Fruit fly (Drosophila melanogaster): Measurements from ENCODE around the gene Vps15.

Gene Vps15

DNA sequence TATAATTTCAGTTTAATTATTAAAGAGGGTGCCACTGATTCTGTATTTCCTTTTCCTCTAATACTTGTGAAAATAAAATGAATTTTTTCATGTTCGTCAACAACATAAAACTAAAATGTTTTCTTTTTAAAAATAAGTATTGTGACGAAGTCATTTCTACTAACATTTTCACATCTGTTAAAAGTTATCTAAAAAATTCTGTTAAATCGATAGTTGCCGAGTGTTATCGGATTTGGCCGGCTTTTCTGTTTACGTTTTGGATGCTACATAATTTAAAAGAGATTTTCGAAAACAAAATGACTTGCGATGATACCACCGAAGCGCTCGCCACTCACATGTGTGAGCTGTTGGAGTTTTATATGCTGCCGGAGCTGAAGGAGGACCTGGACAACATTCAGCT, 9.1 kb upstream of the Vps15 start, which contains the start of gene CG16734:
CG16734 (plus strand) TSS at position 255 of the 400 bp plus-strand sequence.
- no peak for TF ChIP-seq jim (GFP tag; optimal IDR thresholded peaks at IDR 0.05)
- no peak for TF ChIP-seq Hr78 (GFP tag; optimal IDR thresholded peaks at IDR 0.05)
- TF ChIP-seq foxo (GFP tag; optimal IDR thresholded peaks at IDR 0.05): no peak
- no peak for TF ChIP-seq sage (GFP tag; optimal IDR thresholded peaks at IDR 0.05)
- TF ChIP-seq CrebA (GFP tag; optimal IDR thresholded peaks at IDR 0.05; ENCODE audit: borderline replicate concordance): no peak
- TF ChIP-seq GATAd (GFP tag; optimal IDR thresholded peaks at IDR 0.05): no peak
- no peak for TF ChIP-seq br (GFP tag; optimal IDR thresholded peaks at IDR 0.05)
- TF ChIP-seq Myc (optimal IDR thresholded peaks at IDR 0.05): no peak
- TF ChIP-seq ey (GFP tag; optimal IDR thresholded peaks at IDR 0.05): no peak
- no peak for TF ChIP-seq pan (optimal IDR thresholded peaks at IDR 0.05)
- TF ChIP-seq Hr83 (GFP tag; optimal IDR thresholded peaks at IDR 0.05; ENCODE audit: poor library complexity, severe bottlenecking): no peak
- TF ChIP-seq Dfd (GFP tag; optimal IDR thresholded peaks at IDR 0.05): no peak
- no peak for TF ChIP-seq Abd-B (GFP tag; optimal IDR thresholded peaks at IDR 0.05)
- no peak for TF ChIP-seq woc (GFP tag; optimal IDR thresholded peaks at IDR 0.05)

- TF ChIP-seq CG32264 (GFP tag; optimal IDR thresholded peaks at IDR 0.05): no peak
- TF ChIP-seq foxo (GFP tag; optimal IDR thresholded peaks at IDR 0.05): no peak
- no peak for TF ChIP-seq sage (GFP tag; optimal IDR thresholded peaks at IDR 0.05)
- TF ChIP-seq h (GFP tag; optimal IDR thresholded peaks at IDR 0.05): no peak
- no peak for TF ChIP-seq lola (GFP tag; optimal IDR thresholded peaks at IDR 0.05)
- TF ChIP-seq Rel (GFP tag; optimal IDR thresholded peaks at IDR 0.05): no peak
- TF ChIP-seq Rel (tag; optimal IDR thresholded peaks at IDR 0.05): peak; percentile 40
- no peak for TF ChIP-seq sv (GFP tag; optimal IDR thresholded peaks at IDR 0.05)
- no peak for TF ChIP-seq psq (GFP tag; optimal IDR thresholded peaks at IDR 0.05)
- TF ChIP-seq tai (GFP tag; optimal IDR thresholded peaks at IDR 0.05): no peak
Observed at dm6 chr3R:9251543-9251942, 5.9 kb upstream of the Vps15 start, which contains the start of gene St2. TSS of gene St2 (plus strand) at chr3R:9251843.

DNA sequence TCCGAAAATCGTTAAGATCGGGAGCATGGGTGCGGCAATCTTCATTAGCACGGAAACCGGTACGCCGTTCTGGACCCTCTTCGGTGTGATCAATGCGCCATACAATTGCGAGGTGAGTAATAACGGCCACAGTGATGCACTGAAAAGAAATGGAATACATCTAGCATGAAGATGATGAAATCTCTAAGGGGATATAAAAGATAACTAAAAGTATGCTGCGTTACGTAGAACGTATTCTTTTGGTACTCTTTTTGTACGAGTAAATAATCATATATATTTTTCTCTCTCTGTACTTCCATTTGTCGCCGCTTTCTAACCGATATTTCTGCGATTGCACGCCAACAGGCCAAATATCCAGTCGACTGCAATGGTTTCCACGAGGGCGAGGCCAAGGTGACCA, 5.2 kb upstream of the Vps15 start:
- TF ChIP-seq Mio (GFP tag; optimal IDR thresholded peaks at IDR 0.05): no peak
- TF ChIP-seq Hnf4 (GFP tag; optimal IDR thresholded peaks at IDR 0.05): peak; percentile 85
- no peak for TF ChIP-seq Dfd (GFP tag; optimal IDR thresholded peaks at IDR 0.05)
- peak; percentile 82 for TF ChIP-seq HLH106 (tag; optimal IDR thresholded peaks at IDR 0.05)
- TF ChIP-seq dsf (GFP tag; optimal IDR thresholded peaks at IDR 0.05; ENCODE audit: borderline replicate concordance): peak; percentile 36
- peak; percentile 87 for TF ChIP-seq br (GFP tag; optimal IDR thresholded peaks at IDR 0.05)
- peak; percentile 61 for TF ChIP-seq CG9705 (GFP tag; optimal IDR thresholded peaks at IDR 0.05)
- TF ChIP-seq CrebA (GFP tag; optimal IDR thresholded peaks at IDR 0.05; ENCODE audit: borderline replicate concordance): no peak
- TF ChIP-seq jim (GFP tag; optimal IDR thresholded peaks at IDR 0.05): peak; percentile 21
- peak; percentile 76 for TF ChIP-seq psq (GFP tag; optimal IDR thresholded peaks at IDR 0.05)
- peak in 1 of 2 experiments; percentile 89 for TF ChIP-seq foxo (GFP tag; optimal IDR thresholded peaks at IDR 0.05)
- TF ChIP-seq Abd-B (GFP tag; optimal IDR thresholded peaks at IDR 0.05): no peak
- no peak for TF ChIP-seq Myc (optimal IDR thresholded peaks at IDR 0.05)
- TF ChIP-seq dmrt93B (GFP tag; optimal IDR thresholded peaks at IDR 0.05): peak; percentile 59
- no peak for TF ChIP-seq usp (GFP tag; optimal IDR thresholded peaks at IDR 0.05)
- no peak for TF ChIP-seq Hr78 (GFP tag; optimal IDR thresholded peaks at IDR 0.05)
- TF ChIP-seq Vsx2 (GFP tag; optimal IDR thresholded peaks at IDR 0.05; ENCODE audit: partially characterized antibody): no peak
- no peak for TF ChIP-seq Rel (GFP tag; optimal IDR thresholded peaks at IDR 0.05)
- peak; percentile 10 for TF ChIP-seq Rel (tag; optimal IDR thresholded peaks at IDR 0.05)
- no peak for TF ChIP-seq N (GFP tag; optimal IDR thresholded peaks at IDR 0.05)
- TF ChIP-seq dl (GFP tag; optimal IDR thresholded peaks at IDR 0.05; ENCODE audit: insufficient read depth in 1 of 2, partially characterized antibody in 2 of 2): no peak
- peak; percentile 87 for TF ChIP-seq ey (GFP tag; optimal IDR thresholded peaks at IDR 0.05)
- TF ChIP-seq sage (GFP tag; optimal IDR thresholded peaks at IDR 0.05): peak; percentile 80
- TF ChIP-seq h (GFP tag; optimal IDR thresholded peaks at IDR 0.05): peak; percentile 88
- TF ChIP-seq GATAd (GFP tag; optimal IDR thresholded peaks at IDR 0.05): peak; percentile 29
- no peak for TF ChIP-seq Hr83 (GFP tag; optimal IDR thresholded peaks at IDR 0.05; ENCODE audit: poor library complexity, severe bottlenecking)
- peak; percentile 88 for TF ChIP-seq rgr (GFP tag; optimal IDR thresholded peaks at IDR 0.05)
- TF ChIP-seq Sp1 (GFP tag; optimal IDR thresholded peaks at IDR 0.05): peak; percentile 85
- TF ChIP-seq lola (GFP tag; optimal IDR thresholded peaks at IDR 0.05): no peak
- no peak for TF ChIP-seq sv (GFP tag; optimal IDR thresholded peaks at IDR 0.05)
- peak; percentile 84 for TF ChIP-seq OdsH (GFP tag; optimal IDR thresholded peaks at IDR 0.05)
- peak; percentile 66 for TF ChIP-seq woc (GFP tag; optimal IDR thresholded peaks at IDR 0.05)
- no peak for TF ChIP-seq tai (GFP tag; optimal IDR thresholded peaks at IDR 0.05)
- TF ChIP-seq fru (GFP tag; optimal IDR thresholded peaks at IDR 0.05): peak; percentile 81
- peak; percentile 75 for TF ChIP-seq Jra (GFP tag; optimal IDR thresholded peaks at IDR 0.05)
- TF ChIP-seq brk (GFP tag; optimal IDR thresholded peaks at IDR 0.05): no peak
- no peak for TF ChIP-seq Dif (GFP tag; optimal IDR thresholded peaks at IDR 0.05; ENCODE audit: partially characterized antibody)
- peak; percentile 48 for TF ChIP-seq CG32264 (GFP tag; optimal IDR thresholded peaks at IDR 0.05)

Data from whole organism, wandering third instar larva.